Fruit fly (Drosophila melanogaster) whole organism, adult: ENCODE data around the gene CG5214.

Experiments
- Hr96 ChIP-seq: fragments of 200-800 bp; sonication (Bioruptor generic); optimal IDR thresholded peaks from 2 replicates; lab custom pipeline; 2016; ENCODE audit warnings: missing biosample characterization, missing genetic modification characterization
- cnc ChIP-seq, 2 experiments: fragments of >200 bp; optimal IDR thresholded peaks; 2 replicates each; lab custom pipeline; 2017

DNA sequence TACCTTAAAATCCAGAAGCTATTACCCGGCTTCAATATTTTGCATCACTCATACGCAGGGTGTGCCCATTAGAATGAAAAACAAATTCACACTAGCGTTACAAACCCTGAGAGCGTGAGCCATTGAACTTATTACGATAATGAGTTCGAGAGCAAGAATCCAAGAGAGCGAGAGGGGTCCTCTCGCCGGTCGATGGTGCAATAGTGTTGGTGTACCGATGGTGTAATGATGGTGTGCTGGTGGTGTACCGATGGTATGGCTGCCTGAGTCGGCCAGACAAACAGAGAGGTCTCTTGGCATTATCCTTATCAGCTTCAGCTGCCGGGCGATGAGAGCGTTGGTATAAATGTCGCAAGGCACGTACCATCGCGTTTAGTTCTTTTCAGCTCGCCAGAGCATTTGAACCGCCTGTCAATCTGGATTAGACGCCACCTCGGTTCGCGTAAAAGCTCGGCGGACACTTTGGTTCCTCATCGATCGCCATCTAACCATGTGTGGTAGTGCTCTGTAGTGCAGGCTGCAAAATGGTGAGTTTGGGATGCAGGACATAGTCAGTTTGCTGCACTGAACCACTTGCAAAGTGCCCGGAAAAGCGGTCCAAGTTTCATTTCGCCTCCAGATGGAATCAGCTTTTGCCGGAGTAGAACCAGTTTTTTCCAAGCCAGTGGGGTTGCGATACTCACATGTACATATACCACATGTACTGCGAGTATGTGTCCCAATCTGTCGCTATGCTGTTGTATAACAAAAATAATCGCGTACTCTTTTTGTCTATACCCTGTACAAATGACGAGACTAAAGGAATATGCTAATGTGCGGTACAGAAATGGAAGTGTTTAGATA is 43.8 kb upstream of the CG5214 start:
- TF ChIP-seq cnc (optimal IDR thresholded peaks at IDR 0.05; lab: Kevin White, UChicago) (no peak), Hr96 (GFP tag; lab: Kevin White, UChicago) (no peak)
